Worm (Caenorhabditis elegans) whole organism, late embryonic: ENCODE results near the gene K11H3.5.

Experiments
- C08G9.2 ChIP-seq: sonication (generic microtip); optimal IDR thresholded peaks from 2 replicates; lab custom pipeline; 2016; ENCODE audit warnings: mild to moderate bottlenecking, missing genetic modification characterization, moderate library complexity, missing compliant biosample characterization
- C38D4.7 ChIP-seq: fragments of 200-800 bp; sonication (Bioruptor generic); optimal IDR thresholded peaks from 2 replicates; lab custom pipeline; 2018; ENCODE audit warnings: mild to moderate bottlenecking, missing genetic modification characterization, moderate library complexity, missing compliant biosample characterization
- F13H6.1 ChIP-seq: sonication (generic microtip); optimal IDR thresholded peaks from 2 replicates; lab custom pipeline; 2016; ENCODE audit warnings: missing genetic modification characterization, missing compliant biosample characterization
- K02D7.2 ChIP-seq: sonication (generic microtip); optimal IDR thresholded peaks from 2 replicates; lab custom pipeline; 2017; ENCODE audit warnings: mild to moderate bottlenecking, missing genetic modification characterization, missing compliant biosample characterization
- Y22D7AL.16 ChIP-seq: sonication (generic microtip); optimal IDR thresholded peaks from 2 replicates; lab custom pipeline; 2016; ENCODE audit warnings: missing genetic modification characterization, missing compliant biosample characterization
- ceh-22 ChIP-seq: sonication (generic microtip); optimal IDR thresholded peaks from 2 replicates; lab custom pipeline; 2017; ENCODE audit warnings: missing biosample characterization, missing genetic modification characterization
- ceh-30 ChIP-seq: fragments of 150-350 bp; optimal IDR thresholded peaks from 2 replicates; lab custom pipeline; 2014; ENCODE audit warnings: missing biosample characterization, missing genetic modification characterization
- ceh-34 ChIP-seq: sonication (generic microtip); optimal IDR thresholded peaks from 2 replicates; lab custom pipeline; 2016; ENCODE audit warnings: mild to moderate bottlenecking, missing genetic modification characterization, missing compliant biosample characterization
- ceh-6 ChIP-seq: fragments of 200-800 bp; sonication (Bioruptor generic); optimal IDR thresholded peaks from 2 replicates; lab custom pipeline; 2018; ENCODE audit warnings: mild to moderate bottlenecking, missing genetic modification characterization, missing compliant biosample characterization
- ceh-9 ChIP-seq: sonication (generic microtip); optimal IDR thresholded peaks from 2 replicates; lab custom pipeline; 2016; ENCODE audit warnings: mild to moderate bottlenecking, missing genetic modification characterization, inconsistent platforms, missing compliant biosample characterization
- dve-1 ChIP-seq: sonication (generic microtip); optimal IDR thresholded peaks from 2 replicates; lab custom pipeline; 2017; ENCODE audit warnings: antibody characterized with exemption, mild to moderate bottlenecking, missing genetic modification characterization, missing compliant biosample characterization
- elt-4 ChIP-seq: sonication (generic microtip); optimal IDR thresholded peaks from 2 replicates; lab custom pipeline; 2016; ENCODE audit warnings: missing genetic modification characterization, missing compliant biosample characterization
- ets-4 ChIP-seq: sonication (generic microtip); optimal IDR thresholded peaks from 2 replicates; lab custom pipeline; 2016; ENCODE audit warnings: missing genetic modification characterization, missing compliant biosample characterization
- fax-1 ChIP-seq: sonication (generic microtip); optimal IDR thresholded peaks from 2 replicates; lab custom pipeline; 2016; ENCODE audit warnings: missing genotype, missing genetic modification characterization, missing compliant biosample characterization
- fkh-6 ChIP-seq: sonication (generic microtip); optimal IDR thresholded peaks from 2 replicates; lab custom pipeline; 2016; ENCODE audit warnings: missing genetic modification characterization, missing compliant biosample characterization
- hlh-15 ChIP-seq: sonication (generic microtip); optimal IDR thresholded peaks from 2 replicates; lab custom pipeline; 2016; ENCODE audit warnings: missing genetic modification characterization, missing compliant biosample characterization
- hlh-30 ChIP-seq: sonication (generic microtip); optimal IDR thresholded peaks from 2 replicates; lab custom pipeline; 2017; ENCODE audit warnings: antibody characterized with exemption, missing genetic modification characterization, missing compliant biosample characterization; ENCODE audit not compliant: insufficient read depth
- hlh-6 ChIP-seq: sonication (generic microtip); optimal IDR thresholded peaks from 2 replicates; lab custom pipeline; 2016; ENCODE audit warnings: missing genotype, missing genetic modification characterization, missing compliant biosample characterization
- hlh-8 ChIP-seq: sonication (generic microtip); optimal IDR thresholded peaks from 2 replicates; lab custom pipeline; 2016; ENCODE audit warnings: missing genotype, missing genetic modification characterization, missing compliant biosample characterization
- madf-2 ChIP-seq: sonication (generic microtip); optimal IDR thresholded peaks from 2 replicates; lab custom pipeline; 2017; ENCODE audit warnings: missing genetic modification characterization, missing compliant biosample characterization
- nhr-11 ChIP-seq: fragments of 150-350 bp; optimal IDR thresholded peaks from 2 replicates; lab custom pipeline; 2014; ENCODE audit warnings: missing biosample characterization, missing genetic modification characterization
- nhr-232 ChIP-seq: sonication (generic microtip); optimal IDR thresholded peaks from 2 replicates; lab custom pipeline; 2016; ENCODE audit warnings: missing genetic modification characterization, missing compliant biosample characterization
- pag-3 ChIP-seq: sonication (generic microtip); optimal IDR thresholded peaks from 2 replicates; lab custom pipeline; 2016; ENCODE audit warnings: missing compliant biosample characterization, missing genetic modification characterization, borderline replicate concordance
- pha-2 ChIP-seq: sonication (generic microtip); optimal IDR thresholded peaks from 2 replicates; lab custom pipeline; 2017; ENCODE audit warnings: mild to moderate bottlenecking, missing genetic modification characterization, missing compliant biosample characterization
- pha-4 ChIP-seq: fragments of 150-350 bp; optimal IDR thresholded peaks from 2 replicates; lab custom pipeline; 2018; ENCODE audit warnings: missing biosample characterization, missing genetic modification reagents, missing genetic modification characterization
- pqm-1 ChIP-seq: sonication (generic microtip); optimal IDR thresholded peaks from 2 replicates; lab custom pipeline; 2016; ENCODE audit warnings: missing genetic modification characterization, missing compliant biosample characterization
- pros-1 ChIP-seq: fragments of 150-350 bp; optimal IDR thresholded peaks from 2 replicates; lab custom pipeline; 2014; ENCODE audit warnings: missing biosample characterization, missing genetic modification reagents, missing genetic modification characterization
- ref-2 ChIP-seq: sonication (generic microtip); optimal IDR thresholded peaks from 2 replicates; lab custom pipeline; 2016; ENCODE audit warnings: missing genetic modification characterization, missing compliant biosample characterization
- rnt-1 ChIP-seq: sonication (generic microtip); optimal IDR thresholded peaks from 2 replicates; lab custom pipeline; 2016; ENCODE audit warnings: missing genetic modification characterization, missing compliant biosample characterization
- sdc-2 ChIP-seq: sonication (generic microtip); optimal IDR thresholded peaks from 2 replicates; lab custom pipeline; 2016; ENCODE audit warnings: missing genotype, missing genetic modification characterization, missing compliant biosample characterization
- sox-4 ChIP-seq: sonication (generic microtip); optimal IDR thresholded peaks from 2 replicates; lab custom pipeline; 2017; ENCODE audit warnings: mild to moderate bottlenecking, missing genetic modification characterization, inconsistent platforms, missing compliant biosample characterization
- syd-9 ChIP-seq: sonication (generic microtip); optimal IDR thresholded peaks from 2 replicates; lab custom pipeline; 2016; ENCODE audit warnings: mild to moderate bottlenecking, missing genetic modification characterization, moderate library complexity, missing compliant biosample characterization
- tbx-2 ChIP-seq: sonication (generic microtip); optimal IDR thresholded peaks from 2 replicates; lab custom pipeline; 2016; ENCODE audit warnings: missing genetic modification characterization, missing compliant biosample characterization
- unc-3 ChIP-seq, 2 experiments: fragments of 200-800 bp in 1 of 2; sonication (Bioruptor generic) in 1 of 2; sonication (generic microtip) in 1 of 2; conservative IDR thresholded peaks in 1 of 2; optimal IDR thresholded peaks in 1 of 2; 2 replicates each; pipeline versions ENCODE4 v1.3.6 to Lab custom; 2016 to 2022; ENCODE audit warnings: missing compliant biosample characterization in 2 of 2, missing genetic modification characterization in 2 of 2, missing genetic modification reagents in 1 of 2
- unc-42 ChIP-seq: sonication (generic microtip); optimal IDR thresholded peaks from 2 replicates; lab custom pipeline; 2016; ENCODE audit warnings: missing genotype, missing genetic modification characterization, missing compliant biosample characterization
- unc-55 ChIP-seq: sonication (generic microtip); optimal IDR thresholded peaks from 2 replicates; lab custom pipeline; 2017; ENCODE audit warnings: missing biosample characterization, missing genetic modification reagents, missing genetic modification characterization
- unc-86 ChIP-seq: sonication (generic microtip); optimal IDR thresholded peaks from 2 replicates; lab custom pipeline; 2016; ENCODE audit warnings: missing genetic modification characterization, missing compliant biosample characterization
- zip-5 ChIP-seq: sonication (generic microtip); optimal IDR thresholded peaks from 2 replicates; lab custom pipeline; 2016; ENCODE audit warnings: missing genetic modification characterization, missing compliant biosample characterization

The K11H3.5 gene

ce11 chrIII:9843715-9844114, at the start of gene K11H3.5:
Gene K11H3.5 (plus strand): TSS chrIII:9843768.
- TF ChIP-seq dve-1 (tag; lab: Kevin White, UChicago) = no peak
- no peak for TF ChIP-seq C38D4.7 (GFP tag; lab: Kevin White, UChicago)
- no peak for TF ChIP-seq tbx-2
- TF ChIP-seq fax-1 (tag; lab: Kevin White, UChicago) = no peak
- TF ChIP-seq pha-2 (tag; lab: Kevin White, UChicago) = no peak
- no peak for TF ChIP-seq nhr-232
- TF ChIP-seq zip-5 (tag; lab: Kevin White, UChicago) = no peak
- TF ChIP-seq ceh-9 = no peak
- TF ChIP-seq ceh-34 (tag; lab: Kevin White, UChicago) = no peak
- TF ChIP-seq pha-4 (tag; lab: Kevin White, UChicago) = no peak
- no peak for TF ChIP-seq hlh-6 (tag; lab: Kevin White, UChicago)
- no peak for TF ChIP-seq unc-3 (GFP tag; conservative IDR thresholded peaks at IDR 0.05; lab: Robert Waterston, UW)
- no peak for TF ChIP-seq unc-3 (tag; optimal IDR thresholded peaks at IDR 0.05; lab: Kevin White, UChicago)
- TF ChIP-seq, all 69 proteins: peak for 0

DNA sequence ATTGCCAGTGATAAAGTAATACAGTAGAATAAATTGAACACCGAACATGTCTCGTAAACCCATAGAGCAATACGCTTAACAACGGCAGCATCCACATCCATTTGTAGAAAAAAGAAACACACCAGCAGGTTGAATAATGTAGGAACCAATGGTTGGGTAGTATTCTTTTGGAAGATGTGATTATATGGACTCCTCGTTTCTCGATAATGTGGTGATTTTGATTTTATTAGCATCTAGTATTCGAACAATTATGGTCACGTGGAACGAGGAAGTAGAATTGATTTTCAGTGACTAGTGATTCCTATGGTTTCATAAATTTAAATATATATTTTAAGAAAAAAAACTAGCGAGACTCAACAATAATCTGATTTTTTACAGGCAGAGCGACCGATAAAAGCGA, 47.1 kb upstream of the K11H3.5 start, which contains the start of gene srxa-10:
Gene srxa-10, minus strand, starts transcription at position 101 of the 400 bp plus-strand sequence.
- TF ChIP-seq C38D4.7 (GFP tag; lab: Kevin White, UChicago) (no peak), ceh-22 (tag; lab: Kevin White, UChicago) (no peak), rnt-1 (tag; lab: Kevin White, UChicago) (no peak), sdc-2 (tag; lab: Kevin White, UChicago) (no peak), C08G9.2 (tag; lab: Kevin White, UChicago) (no peak), unc-42 (tag; lab: Kevin White, UChicago) (no peak), pros-1 (tag; lab: Kevin White, UChicago) (no peak), ceh-30 (tag; lab: Kevin White, UChicago) (no peak), hlh-8 (no peak), pag-3 (tag; lab: Kevin White, UChicago) (no peak), tbx-2 (no peak), hlh-30 (tag; lab: Kevin White, UChicago) (no peak), syd-9 (tag; lab: Kevin White, UChicago) (no peak)

DNA sequence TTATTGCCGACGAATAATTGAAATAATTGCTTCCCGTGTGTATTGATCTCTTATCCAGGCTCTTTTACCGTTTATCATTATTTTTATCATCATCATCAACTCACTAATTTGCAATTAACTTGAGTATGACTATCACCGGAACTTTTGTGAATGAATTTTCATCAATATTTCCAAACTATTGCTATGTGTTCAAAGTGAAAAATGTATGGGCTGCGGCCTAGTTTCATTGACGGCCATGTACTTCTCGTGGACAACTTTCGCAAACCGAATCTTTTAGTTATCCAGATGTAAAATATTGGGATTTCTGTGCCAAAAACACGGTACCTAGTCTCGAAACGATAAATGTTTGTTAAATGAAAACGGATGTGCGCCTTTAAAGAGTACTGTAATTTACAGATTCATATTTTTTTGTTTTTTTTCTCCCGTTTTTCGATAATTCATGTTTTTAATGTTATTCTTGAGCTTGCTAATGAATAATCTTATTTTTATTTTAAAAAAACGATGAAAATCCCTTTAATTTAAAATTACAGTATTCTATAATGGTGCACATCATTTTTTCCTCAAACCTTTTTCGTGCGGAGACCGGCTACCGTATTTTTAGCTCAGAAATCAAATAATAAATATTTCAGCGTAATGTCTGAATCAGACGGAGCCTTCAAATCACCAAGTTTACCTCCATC, 45.0 kb upstream of the K11H3.5 start, which contains the start of gene ZK632.2:
Gene ZK632.2, plus strand, starts transcription at position 630 of the 680 bp plus-strand sequence.
- TF ChIP-seq Y22D7AL.16 (tag; lab: Kevin White, UChicago) (no peak), unc-86 (tag; lab: Kevin White, UChicago) (no peak), hlh-15 (tag; lab: Kevin White, UChicago) (no peak), pqm-1 (tag; lab: Kevin White, UChicago) (no peak), fkh-6 (tag; lab: Kevin White, UChicago) (no peak), sox-4 (tag; lab: Kevin White, UChicago) (no peak), tbx-2 (no peak), madf-2 (tag; lab: Kevin White, UChicago) (no peak), ref-2 (tag; lab: Kevin White, UChicago) (no peak), fax-1 (tag; lab: Kevin White, UChicago) (no peak), F13H6.1 (no peak), nhr-11 (tag; lab: Kevin White, UChicago) (no peak), elt-4 (tag; lab: Kevin White, UChicago) (no peak), ets-4 (no peak), K02D7.2 (tag; lab: Kevin White, UChicago) (no peak), ceh-6 (GFP tag; lab: Kevin White, UChicago) (no peak), ceh-30 (tag; lab: Kevin White, UChicago) (no peak), unc-55 (no peak)
